Worm (Caenorhabditis elegans) whole organism, L1 larva: ENCODE data around the gene lec-5.

Experiments used
- Y116A8C.19 ChIP-seq: sonication (generic microtip); optimal IDR thresholded peaks from 2 replicates; lab custom pipeline; 2016; ENCODE audit warnings: missing compliant biosample characterization, missing genetic modification characterization, borderline replicate concordance
- blmp-1 ChIP-seq: fragments of 150-350 bp; optimal IDR thresholded peaks from 2 replicates; lab custom pipeline; 2014; ENCODE audit warnings: missing biosample characterization, missing genetic modification characterization
- ceh-63 ChIP-seq: fragments of 200-800 bp; sonication (Bioruptor generic); optimal IDR thresholded peaks from 2 replicates; lab custom pipeline; 2018; ENCODE audit warnings: mild to moderate bottlenecking, missing genetic modification characterization, missing compliant biosample characterization
- dpl-1 ChIP-seq, 3 experiments: fragments of 150-350 bp in 2 of 3; sonication (generic microtip) in 1 of 3; optimal IDR thresholded peaks; 2 replicates each; lab custom pipeline; 2014 to 2017; ENCODE audit warnings: missing biosample characterization in 3 of 3, missing genetic modification characterization in 3 of 3, missing genetic modification reagents in 3 of 3
- hpl-2 ChIP-seq: fragments of 150-350 bp; optimal IDR thresholded peaks from 2 replicates; lab custom pipeline; 2014; ENCODE audit warnings: missing biosample characterization, missing genetic modification reagents, missing genetic modification characterization
- mdl-1 ChIP-seq, 2 experiments: fragments of 150-350 bp; optimal IDR thresholded peaks; 2 replicates each; lab custom pipeline; 2014 to 2017; ENCODE audit warnings: missing biosample characterization in 2 of 2, missing genetic modification characterization in 2 of 2, inconsistent platforms in 1 of 2
- nhr-11 ChIP-seq: fragments of 150-350 bp; optimal IDR thresholded peaks from 2 replicates; lab custom pipeline; 2014; ENCODE audit warnings: missing biosample characterization, missing genetic modification characterization
- nhr-77 ChIP-seq: fragments of 150-350 bp; optimal IDR thresholded peaks from 2 replicates; lab custom pipeline; 2014; ENCODE audit warnings: missing biosample characterization, missing genetic modification characterization

ce11 chrII:5874130-5874529 lies 33.2 kb upstream of the lec-5 start:
- TF ChIP-seq mdl-1 (tag; optimal IDR thresholded peaks at IDR 0.05; lab: Kevin White, UChicago) (peak in 1 of 2 experiments; percentile 78), blmp-1 (tag; lab: Kevin White, UChicago) (peak; percentile 98), nhr-77 (tag; lab: Kevin White, UChicago) (no peak), ceh-63 (GFP tag; lab: Kevin White, UChicago) (no peak), nhr-11 (tag; lab: Kevin White, UChicago) (no peak), hpl-2 (GFP tag; lab: Kevin White, UChicago) (no peak), dpl-1 (GFP tag; optimal IDR thresholded peaks at IDR 0.05; lab: Kevin White, UChicago) (peak in 2 of 3 experiments; percentile 33 to 39), Y116A8C.19 (no peak)
